Worm (Caenorhabditis elegans) whole organism, L1 larva: Measurements from ENCODE around the gene srx-101.

Source experiments
- C04F5.9 ChIP-seq: sonication (generic microtip); optimal IDR thresholded peaks from 2 replicates; lab custom pipeline; 2016; ENCODE audit warnings: missing genetic modification characterization, missing compliant biosample characterization
- C16A3.4 ChIP-seq: fragments of 150-350 bp; optimal IDR thresholded peaks from 2 replicates; lab custom pipeline; 2014; ENCODE audit warnings: missing biosample characterization, missing genetic modification characterization
- F16B12.6 ChIP-seq: fragments of 150-350 bp; optimal IDR thresholded peaks from 2 replicates; lab custom pipeline; 2014; ENCODE audit warnings: missing biosample characterization, missing genetic modification characterization
- Y116A8C.19 ChIP-seq: sonication (generic microtip); optimal IDR thresholded peaks from 2 replicates; lab custom pipeline; 2016; ENCODE audit warnings: missing compliant biosample characterization, missing genetic modification characterization, borderline replicate concordance
- aly-2 ChIP-seq: fragments of 150-350 bp; optimal IDR thresholded peaks from 2 replicates; lab custom pipeline; 2014; ENCODE audit warnings: missing biosample characterization, missing genetic modification characterization
- blmp-1 ChIP-seq: fragments of 150-350 bp; optimal IDR thresholded peaks from 2 replicates; lab custom pipeline; 2014; ENCODE audit warnings: missing biosample characterization, missing genetic modification characterization
- ceh-90 ChIP-seq: sonication (generic microtip); optimal IDR thresholded peaks from 2 replicates; lab custom pipeline; 2016; ENCODE audit warnings: missing genetic modification characterization, missing compliant biosample characterization
- dpl-1 ChIP-seq, 3 experiments: fragments of 150-350 bp in 2 of 3; sonication (generic microtip) in 1 of 3; optimal IDR thresholded peaks; 2 replicates each; lab custom pipeline; 2014 to 2017; ENCODE audit warnings: missing biosample characterization in 3 of 3, missing genetic modification characterization in 3 of 3, missing genetic modification reagents in 3 of 3
- dsc-1 ChIP-seq: sonication (generic microtip); optimal IDR thresholded peaks from 2 replicates; lab custom pipeline; 2016; ENCODE audit warnings: mild to moderate bottlenecking, missing genetic modification characterization, missing compliant biosample characterization
- efl-1 ChIP-seq, 4 experiments: fragments of 150-350 bp; optimal IDR thresholded peaks in 3 of 4; peaks in 1 of 4; 1 replicate in 1 of 4; 2 replicates in 3 of 4; lab custom pipeline; 2014; ENCODE audit warnings: missing biosample characterization in 2 of 4, missing genetic modification characterization in 2 of 4, missing genetic modification reagents in 2 of 4
- elt-2 ChIP-seq: sonication (generic microtip); optimal IDR thresholded peaks from 2 replicates; lab custom pipeline; 2016; ENCODE audit warnings: missing genetic modification characterization, mild to moderate bottlenecking, inconsistent platforms, missing compliant biosample characterization, missing genetic modification reagents
- elt-3 ChIP-seq, 6 experiments: fragments of 150-350 bp in 1 of 6; sonication (generic microtip); optimal IDR thresholded peaks; 2 replicates each; lab custom pipeline; 2017 to 2018; ENCODE audit warnings: missing biosample characterization in 6 of 6, missing genetic modification characterization in 6 of 6, inconsistent platforms in 1 of 6
- ets-5 ChIP-seq: fragments of 200-800 bp; sonication (Bioruptor generic); IDR thresholded peaks from 2 replicates; pipeline ENCODE4 v1.3.6; 2022; ENCODE audit warnings: missing genetic modification characterization, missing compliant biosample characterization
- fkh-10 ChIP-seq: sonication (generic microtip); optimal IDR thresholded peaks from 2 replicates; lab custom pipeline; 2017; ENCODE audit warnings: missing biosample characterization, missing genetic modification reagents, missing genetic modification characterization
- fkh-4 ChIP-seq: sonication (generic microtip); optimal IDR thresholded peaks from 2 replicates; lab custom pipeline; 2016; ENCODE audit warnings: missing compliant biosample characterization, missing genetic modification characterization, borderline replicate concordance
- fos-1 ChIP-seq: fragments of 150-350 bp; optimal IDR thresholded peaks from 2 replicates; lab custom pipeline; 2014; ENCODE audit warnings: missing biosample characterization, missing genetic modification characterization
- grh-1 ChIP-seq: fragments of 200-800 bp; sonication (Bioruptor generic); IDR thresholded peaks from 2 replicates; pipeline ENCODE4 v1.3.6; 2022; ENCODE audit warnings: missing genetic modification reagents, missing genetic modification characterization, missing compliant biosample characterization
- hpl-2 ChIP-seq: fragments of 150-350 bp; optimal IDR thresholded peaks from 2 replicates; lab custom pipeline; 2014; ENCODE audit warnings: missing biosample characterization, missing genetic modification reagents, missing genetic modification characterization
- irx-1 ChIP-seq: sonication (generic microtip); optimal IDR thresholded peaks from 2 replicates; lab custom pipeline; 2016; ENCODE audit warnings: missing genetic modification characterization, missing compliant biosample characterization
- isw-1 ChIP-seq: fragments of 200-800 bp; sonication (Bioruptor generic); IDR thresholded peaks from 2 replicates; pipeline ENCODE4 v1.3.6; 2022; ENCODE audit warnings: missing genetic modification characterization, missing compliant biosample characterization
- lin-13 ChIP-seq: fragments of 150-350 bp; optimal IDR thresholded peaks from 2 replicates; lab custom pipeline; 2014; ENCODE audit warnings: missing biosample characterization, missing genetic modification reagents, missing genetic modification characterization
- lin-14 ChIP-seq: fragments of 200-800 bp; sonication (Bioruptor generic); optimal IDR thresholded peaks from 2 replicates; lab custom pipeline; 2018; ENCODE audit warnings: mild to moderate bottlenecking, missing genetic modification characterization, moderate library complexity, missing compliant biosample characterization
- lin-35 ChIP-seq, 2 experiments: fragments of 150-350 bp; optimal IDR thresholded peaks; 2 replicates each; lab custom pipeline; 2014; ENCODE audit warnings: missing biosample characterization in 2 of 2, missing genetic modification characterization in 2 of 2, missing genetic modification reagents in 2 of 2
- lin-39 ChIP-seq: fragments of 150-350 bp; optimal IDR thresholded peaks from 2 replicates; lab custom pipeline; 2014; ENCODE audit warnings: missing biosample characterization, missing genetic modification reagents, missing genetic modification characterization
- lir-3 ChIP-seq: sonication (generic microtip); optimal IDR thresholded peaks from 2 replicates; lab custom pipeline; 2016; ENCODE audit warnings: mild to moderate bottlenecking, missing genetic modification characterization, moderate library complexity, missing compliant biosample characterization; ENCODE audit not compliant: poor library complexity
- mab-9 ChIP-seq: fragments of 200-800 bp; sonication (Bioruptor generic); IDR thresholded peaks from 2 replicates; pipeline ENCODE4 v1.3.6; 2022; ENCODE audit warnings: missing genetic modification reagents, missing genetic modification characterization, missing compliant biosample characterization
- mep-1 ChIP-seq: fragments of 150-350 bp; optimal IDR thresholded peaks from 2 replicates; lab custom pipeline; 2014; ENCODE audit warnings: missing biosample characterization, missing genetic modification characterization
- nhr-19 ChIP-seq: fragments of 200-800 bp; sonication (Bioruptor generic); conservative IDR thresholded peaks from 2 replicates; pipeline ENCODE4 v1.3.6; 2022; ENCODE audit warnings: missing genetic modification characterization, missing compliant biosample characterization
- nhr-237 ChIP-seq: fragments of 150-350 bp; optimal IDR thresholded peaks from 2 replicates; lab custom pipeline; 2014; ENCODE audit warnings: missing biosample characterization, missing genetic modification characterization
- nhr-47 ChIP-seq: sonication (generic microtip); optimal IDR thresholded peaks from 2 replicates; lab custom pipeline; 2016; ENCODE audit warnings: mild to moderate bottlenecking, missing genetic modification characterization, moderate library complexity, missing compliant biosample characterization
- nhr-71 ChIP-seq: sonication (generic microtip); optimal IDR thresholded peaks from 2 replicates; lab custom pipeline; 2016; ENCODE audit warnings: mild to moderate bottlenecking, missing genetic modification characterization, moderate library complexity, missing compliant biosample characterization
- nhr-77 ChIP-seq: fragments of 150-350 bp; optimal IDR thresholded peaks from 2 replicates; lab custom pipeline; 2014; ENCODE audit warnings: missing biosample characterization, missing genetic modification characterization
- nhr-84 ChIP-seq: sonication (generic microtip); optimal IDR thresholded peaks from 2 replicates; lab custom pipeline; 2017; ENCODE audit warnings: missing biosample characterization, missing genetic modification characterization
- nhr-85 ChIP-seq: sonication (generic microtip); peaks from one replicate; lab custom pipeline; 2016; ENCODE audit warnings: missing genetic modification characterization, inconsistent platforms, missing compliant biosample characterization
- nhr-90 ChIP-seq: sonication (generic microtip); optimal IDR thresholded peaks from 2 replicates; lab custom pipeline; 2016; ENCODE audit warnings: mild to moderate bottlenecking, missing genetic modification characterization, missing compliant biosample characterization; ENCODE audit not compliant: poor library complexity
- pag-3 ChIP-seq: sonication (generic microtip); optimal IDR thresholded peaks from 2 replicates; lab custom pipeline; 2017; ENCODE audit warnings: missing genetic modification characterization, mild to moderate bottlenecking, missing compliant biosample characterization, antibody characterized with exemption, borderline replicate concordance; ENCODE audit not compliant: insufficient read depth
- rnt-1 ChIP-seq: sonication (generic microtip); optimal IDR thresholded peaks from 2 replicates; lab custom pipeline; 2016; ENCODE audit warnings: mild to moderate bottlenecking, missing genetic modification characterization, moderate library complexity, missing compliant biosample characterization
- skn-1 ChIP-seq: fragments of 150-350 bp; optimal IDR thresholded peaks from 2 replicates; lab custom pipeline; 2014; ENCODE audit warnings: missing biosample characterization, missing genetic modification characterization
- snpc-4 ChIP-seq: fragments of 150-350 bp; optimal IDR thresholded peaks from 2 replicates; lab custom pipeline; 2014; ENCODE audit warnings: missing biosample characterization, missing genetic modification characterization
- snu-23 ChIP-seq: sonication (generic microtip); optimal IDR thresholded peaks from 2 replicates; lab custom pipeline; 2016; ENCODE audit warnings: missing genetic modification characterization, missing compliant biosample characterization
- swsn-7 ChIP-seq: sonication (generic microtip); optimal IDR thresholded peaks from 2 replicates; lab custom pipeline; 2016; ENCODE audit warnings: missing genetic modification characterization, missing compliant biosample characterization
- tbx-2 ChIP-seq: sonication (generic microtip); optimal IDR thresholded peaks from 2 replicates; lab custom pipeline; 2016; ENCODE audit warnings: missing genetic modification characterization, missing compliant biosample characterization
- unc-130 ChIP-seq: fragments of 150-350 bp; optimal IDR thresholded peaks from 2 replicates; lab custom pipeline; 2017; ENCODE audit warnings: missing biosample characterization, missing genetic modification characterization, inconsistent platforms
- unc-30 ChIP-seq: sonication (generic microtip); optimal IDR thresholded peaks from 2 replicates; lab custom pipeline; 2017; ENCODE audit warnings: missing biosample characterization, missing genetic modification characterization
- unc-62 ChIP-seq: fragments of 150-350 bp; optimal IDR thresholded peaks from 2 replicates; lab custom pipeline; 2014; ENCODE audit warnings: missing biosample characterization, missing genetic modification reagents, missing genetic modification characterization
- unc-86 ChIP-seq: sonication (generic microtip); optimal IDR thresholded peaks from 2 replicates; lab custom pipeline; 2016; ENCODE audit warnings: missing genetic modification characterization, missing compliant biosample characterization
- vab-15 ChIP-seq: sonication (generic microtip); optimal IDR thresholded peaks from 2 replicates; lab custom pipeline; 2017; ENCODE audit warnings: missing genotype, mild to moderate bottlenecking, missing genetic modification characterization, missing compliant biosample characterization
- xbp-1 ChIP-seq: sonication (generic microtip); optimal IDR thresholded peaks from 2 replicates; lab custom pipeline; 2016; ENCODE audit warnings: missing genetic modification characterization, missing compliant biosample characterization
- zip-4 ChIP-seq: fragments of 200-800 bp; sonication (Bioruptor generic); optimal IDR thresholded peaks from 2 replicates; lab custom pipeline; 2018; ENCODE audit warnings: mild to moderate bottlenecking, missing genetic modification characterization, moderate library complexity, missing compliant biosample characterization
- ztf-11 ChIP-seq, 2 experiments: sonication (generic microtip); optimal IDR thresholded peaks; 2 replicates each; lab custom pipeline; 2016 to 2017; ENCODE audit warnings: missing genetic modification characterization in 2 of 2, missing biosample characterization in 1 of 2, missing compliant biosample characterization in 1 of 2
- ztf-4 ChIP-seq: fragments of 150-350 bp; optimal IDR thresholded peaks from 2 replicates; lab custom pipeline; 2014; ENCODE audit warnings: missing biosample characterization, missing genetic modification characterization

srx-101 gene

ce11 chrII:3682770-3683234, 7.7 kb downstream of the srx-101 start, which contains the start of gene F19B10.1:
Gene F19B10.1 (plus strand): TSS chrII:3683184.
- TF ChIP-seq unc-62 (GFP tag; lab: Kevin White, UChicago) (no peak), skn-1 (tag; lab: Kevin White, UChicago) (peak; percentile 67), blmp-1 (peak; percentile 79), efl-1 (optimal IDR thresholded peaks at IDR 0.05; lab: Kevin White, UChicago) (peak; percentile 74 to 94), efl-1 (GFP tag; optimal IDR thresholded peaks at IDR 0.05 in 1 of 2; lab: Kevin White, UChicago) (peak; percentile 93 to 99), ztf-4 (tag; lab: Kevin White, UChicago) (no peak), unc-130 (tag; lab: Kevin White, UChicago) (peak; percentile 94), F16B12.6 (tag; lab: Kevin White, UChicago) (peak; percentile 97), snpc-4 (tag; lab: Kevin White, UChicago) (peak; percentile 68), nhr-85 (tag; lab: Kevin White, UChicago) (peak; percentile 91), irx-1 (tag; lab: Kevin White, UChicago) (peak; percentile 59), nhr-90 (tag; lab: Kevin White, UChicago) (peak; percentile 82), C04F5.9 (tag; lab: Kevin White, UChicago) (peak; percentile 60), unc-86 (peak; percentile 15), dpl-1 (GFP tag; optimal IDR thresholded peaks at IDR 0.05; lab: Kevin White, UChicago) (peak; percentile 88 to 95 (median 94)), Y116A8C.19 (tag; lab: Kevin White, UChicago) (no peak), elt-3 (tag; optimal IDR thresholded peaks at IDR 0.05; lab: Kevin White, UChicago) (peak in 3 of 6 experiments; percentile 62 to 95 (median 85)), xbp-1 (peak; percentile 68), nhr-19 (GFP tag; lab: Robert Waterston, UW) (peak; percentile 67), nhr-47 (tag; lab: Kevin White, UChicago) (peak; percentile 76), lir-3 (tag; lab: Kevin White, UChicago) (peak; percentile 68), rnt-1 (tag; lab: Kevin White, UChicago) (peak; percentile 77), vab-15 (peak; percentile 49), aly-2 (tag; lab: Kevin White, UChicago) (peak; percentile 35), isw-1 (GFP tag; lab: Robert Waterston, UW) (peak; percentile 31; the same call in 1 of the 2 replicates), tbx-2 (peak; percentile 73), C16A3.4 (peak; percentile 86), fkh-10 (no peak), unc-30 (tag; lab: Kevin White, UChicago) (no peak), grh-1 (0 out of 2 replicates have a peak, but pooled peaks have one; percentile 20), dsc-1 (tag; lab: Kevin White, UChicago) (peak; percentile 60), pag-3 (peak; percentile 20), swsn-7 (tag; lab: Kevin White, UChicago) (peak; percentile 65), nhr-77 (tag; lab: Kevin White, UChicago) (peak; percentile 36), mab-9 (GFP tag; lab: Robert Waterston, UW) (0 out of 2 replicates have a peak, but pooled peaks have one; percentile 23), ets-5 (GFP tag; lab: Robert Waterston, UW) (no peak), nhr-71 (peak; percentile 85), zip-4 (GFP tag; lab: Kevin White, UChicago) (peak; percentile 6), lin-13 (GFP tag; lab: Kevin White, UChicago) (peak; percentile 72), nhr-84 (no peak), fkh-4 (tag; lab: Kevin White, UChicago) (no peak), lin-39 (tag; lab: Kevin White, UChicago) (peak; percentile 73), lin-35 (GFP tag; optimal IDR thresholded peaks at IDR 0.05; lab: Kevin White, UChicago) (peak; percentile 88 to 98), elt-2 (tag; lab: Kevin White, UChicago) (peak; percentile 50), snu-23 (GFP tag; lab: Kevin White, UChicago) (peak; percentile 90), mep-1 (tag; lab: Kevin White, UChicago) (peak; percentile 93), fos-1 (no peak), lin-14 (GFP tag; lab: Kevin White, UChicago) (peak; percentile 86), hpl-2 (GFP tag; lab: Kevin White, UChicago) (no peak), ceh-90 (tag; lab: Kevin White, UChicago) (no peak), nhr-237 (tag; lab: Kevin White, UChicago) (no peak), ztf-11 (tag; optimal IDR thresholded peaks at IDR 0.05; lab: Kevin White, UChicago) (peak in 1 of 2 experiments; percentile 2)
